Fruit fly (Drosophila melanogaster): ENCODE results near the gene Rbcn-3A.

- TF ChIP-seq PHDP (tag; optimal IDR thresholded peaks at IDR 0.05) (no peak), Rx (GFP tag; IDR thresholded peaks at IDR 0.05) (no peak), NK7.1 (GFP tag; optimal IDR thresholded peaks at IDR 0.05) (no peak), CG14965 (GFP tag; optimal IDR thresholded peaks at IDR 0.05; ENCODE audit: borderline replicate concordance) (no peak), Ravus (GFP tag; IDR thresholded peaks at IDR 0.05) (no peak), kay (GFP tag; optimal IDR thresholded peaks at IDR 0.05) (no peak)
Observed at dm6 chrX:6303196-6303595, 47.9 kb upstream of the Rbcn-3A start.
